Fruit fly (Drosophila melanogaster): ENCODE measurements around the gene CG13299.

Gene CG13299

DNA sequence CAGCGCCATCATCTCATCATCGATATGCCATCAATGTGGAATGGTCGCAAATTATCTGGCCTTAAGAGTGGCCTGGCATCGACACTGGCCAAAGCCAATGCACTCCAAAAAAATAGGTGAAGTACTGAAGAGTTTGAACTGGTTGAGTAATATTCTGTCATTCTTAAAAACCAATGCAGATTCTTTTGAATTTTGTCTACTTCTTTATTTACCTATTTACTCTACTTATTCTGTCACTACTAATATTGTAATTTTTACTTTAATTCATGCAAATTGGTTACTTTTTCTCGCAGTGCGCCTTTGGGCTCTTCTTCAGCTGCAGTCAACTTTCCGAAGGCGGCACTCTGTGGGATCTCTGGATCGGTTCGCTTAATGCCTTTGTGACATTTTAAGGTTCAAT lies 36.8 kb upstream of the CG13299 start:
- TF ChIP-seq brk (GFP tag; optimal IDR thresholded peaks at IDR 0.05): no peak
- TF ChIP-seq tai (GFP tag; optimal IDR thresholded peaks at IDR 0.05): no peak
- no peak for TF ChIP-seq dmrt93B (GFP tag; optimal IDR thresholded peaks at IDR 0.05)
- no peak for TF ChIP-seq Rel (GFP tag; optimal IDR thresholded peaks at IDR 0.05)
- TF ChIP-seq Rel (tag; optimal IDR thresholded peaks at IDR 0.05): no peak
- TF ChIP-seq fru (GFP tag; optimal IDR thresholded peaks at IDR 0.05): peak; percentile 49
- TF ChIP-seq Mio (GFP tag; optimal IDR thresholded peaks at IDR 0.05): no peak
- TF ChIP-seq dl (GFP tag; optimal IDR thresholded peaks at IDR 0.05; ENCODE audit: insufficient read depth in 1 of 2, partially characterized antibody in 2 of 2): no peak
- TF ChIP-seq ey (GFP tag; optimal IDR thresholded peaks at IDR 0.05): peak; percentile 42
- TF ChIP-seq Hr83 (GFP tag; optimal IDR thresholded peaks at IDR 0.05; ENCODE audit: poor library complexity, severe bottlenecking): no peak
- TF ChIP-seq Dfd (GFP tag; optimal IDR thresholded peaks at IDR 0.05): no peak
- TF ChIP-seq foxo (GFP tag; optimal IDR thresholded peaks at IDR 0.05): peak in 1 of 2 experiments; percentile 50
- no peak for TF ChIP-seq CG9705 (GFP tag; optimal IDR thresholded peaks at IDR 0.05)
- peak; percentile 26 for TF ChIP-seq br (GFP tag; optimal IDR thresholded peaks at IDR 0.05)
- TF ChIP-seq OdsH (GFP tag; optimal IDR thresholded peaks at IDR 0.05): peak; percentile 25
- no peak for TF ChIP-seq sage (GFP tag; optimal IDR thresholded peaks at IDR 0.05)
- TF ChIP-seq CrebA (GFP tag; optimal IDR thresholded peaks at IDR 0.05; ENCODE audit: borderline replicate concordance): no peak
- TF ChIP-seq N (GFP tag; optimal IDR thresholded peaks at IDR 0.05): no peak
- TF ChIP-seq Dif (GFP tag; optimal IDR thresholded peaks at IDR 0.05; ENCODE audit: partially characterized antibody): no peak
- TF ChIP-seq usp (GFP tag; optimal IDR thresholded peaks at IDR 0.05): no peak
- TF ChIP-seq Sp1 (GFP tag; optimal IDR thresholded peaks at IDR 0.05): peak; percentile 3
- TF ChIP-seq Vsx2 (GFP tag; optimal IDR thresholded peaks at IDR 0.05; ENCODE audit: partially characterized antibody): no peak
- TF ChIP-seq h (GFP tag; optimal IDR thresholded peaks at IDR 0.05): peak; percentile 55
- TF ChIP-seq sv (GFP tag; optimal IDR thresholded peaks at IDR 0.05): no peak
- no peak for TF ChIP-seq GATAd (GFP tag; optimal IDR thresholded peaks at IDR 0.05)
- no peak for TF ChIP-seq Hnf4 (GFP tag; optimal IDR thresholded peaks at IDR 0.05)
- no peak for TF ChIP-seq Myc (optimal IDR thresholded peaks at IDR 0.05)
- no peak for TF ChIP-seq jim (GFP tag; optimal IDR thresholded peaks at IDR 0.05)
- TF ChIP-seq lola (GFP tag; optimal IDR thresholded peaks at IDR 0.05): no peak
- TF ChIP-seq psq (GFP tag; optimal IDR thresholded peaks at IDR 0.05): peak; percentile 11
- TF ChIP-seq woc (GFP tag; optimal IDR thresholded peaks at IDR 0.05): peak; percentile 2
- TF ChIP-seq pan (optimal IDR thresholded peaks at IDR 0.05): no peak
- TF ChIP-seq Abd-B (GFP tag; optimal IDR thresholded peaks at IDR 0.05): no peak
- peak; percentile 26 for TF ChIP-seq rgr (GFP tag; optimal IDR thresholded peaks at IDR 0.05)
- TF ChIP-seq CG32264 (GFP tag; optimal IDR thresholded peaks at IDR 0.05): no peak
- no peak for TF ChIP-seq Hr78 (GFP tag; optimal IDR thresholded peaks at IDR 0.05)
- peak; percentile 14 for TF ChIP-seq HLH106 (tag; optimal IDR thresholded peaks at IDR 0.05)
- no peak for TF ChIP-seq Jra (GFP tag; optimal IDR thresholded peaks at IDR 0.05)
- TF ChIP-seq dsf (GFP tag; optimal IDR thresholded peaks at IDR 0.05; ENCODE audit: borderline replicate concordance): no peak

DNA sequence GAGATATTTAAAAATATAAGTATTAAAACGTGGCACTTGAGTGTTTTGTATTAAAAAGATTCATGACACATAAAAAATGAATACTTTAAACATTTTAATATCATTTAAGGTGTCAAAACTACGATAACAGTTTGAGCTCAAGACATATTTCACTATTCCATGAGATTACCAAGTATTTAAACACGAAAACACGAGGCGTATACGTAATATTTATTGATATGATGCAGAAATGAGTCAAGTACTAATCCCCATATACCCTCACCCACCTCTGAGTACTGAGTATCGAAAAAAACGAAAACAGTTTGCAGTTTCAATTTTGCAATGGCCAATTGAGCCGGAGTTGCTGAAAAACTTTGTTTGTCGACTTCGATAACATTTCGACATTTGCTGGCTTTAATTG lies 35.9 kb upstream of the CG13299 start:
- TF ChIP-seq tai (GFP tag; optimal IDR thresholded peaks at IDR 0.05) (no peak), Sp1 (GFP tag; optimal IDR thresholded peaks at IDR 0.05) (no peak), pan (optimal IDR thresholded peaks at IDR 0.05) (no peak), dmrt93B (GFP tag; optimal IDR thresholded peaks at IDR 0.05) (no peak), Jra (GFP tag; optimal IDR thresholded peaks at IDR 0.05) (no peak), Myc (optimal IDR thresholded peaks at IDR 0.05) (no peak), br (GFP tag; optimal IDR thresholded peaks at IDR 0.05) (no peak), Vsx2 (GFP tag; optimal IDR thresholded peaks at IDR 0.05; ENCODE audit: partially characterized antibody) (no peak), Rel (GFP tag; optimal IDR thresholded peaks at IDR 0.05) (no peak), Rel (tag; optimal IDR thresholded peaks at IDR 0.05) (no peak), usp (GFP tag; optimal IDR thresholded peaks at IDR 0.05) (no peak), GATAd (GFP tag; optimal IDR thresholded peaks at IDR 0.05) (no peak), h (GFP tag; optimal IDR thresholded peaks at IDR 0.05) (no peak), sv (GFP tag; optimal IDR thresholded peaks at IDR 0.05) (no peak), CG9705 (GFP tag; optimal IDR thresholded peaks at IDR 0.05) (no peak), Abd-B (GFP tag; optimal IDR thresholded peaks at IDR 0.05) (no peak), foxo (GFP tag; optimal IDR thresholded peaks at IDR 0.05) (no peak), CG32264 (GFP tag; optimal IDR thresholded peaks at IDR 0.05) (no peak), Hr83 (GFP tag; optimal IDR thresholded peaks at IDR 0.05; ENCODE audit: poor library complexity, severe bottlenecking) (no peak)

Measured in whole organism, wandering third instar larva.